Worm (Caenorhabditis elegans): ENCODE data around the gene K01A2.4.

The K01A2.4 gene

DNA sequence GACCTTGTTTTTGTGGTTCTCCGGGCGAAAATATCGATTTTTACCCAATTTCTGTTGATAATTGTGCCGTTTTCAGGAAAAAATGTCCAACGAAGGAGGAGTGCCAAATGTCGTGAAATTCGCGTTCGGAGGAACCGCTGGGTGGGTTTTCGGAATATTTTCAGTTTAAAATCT lies 20.8 kb upstream of the K01A2.4 start, which contains the start of gene misc-1:
TSS of gene misc-1 (plus strand) at position 75 of the 174 bp plus-strand sequence.
- no peak for TF ChIP-seq elt-3 (tag; optimal IDR thresholded peaks at IDR 0.05)
- no peak for TF ChIP-seq nhr-28 (tag; optimal IDR thresholded peaks at IDR 0.05)
- no peak for TF ChIP-seq ztf-11 (tag; optimal IDR thresholded peaks at IDR 0.05)
- TF ChIP-seq ces-1 (GFP tag; optimal IDR thresholded peaks at IDR 0.05): no peak
- no peak for TF ChIP-seq nhr-2 (tag; optimal IDR thresholded peaks at IDR 0.05)
- TF ChIP-seq lin-32 (GFP tag; optimal IDR thresholded peaks at IDR 0.05): no peak
- no peak for TF ChIP-seq ceh-39 (tag; optimal IDR thresholded peaks at IDR 0.05)
- no peak for TF ChIP-seq blmp-1 (tag; optimal IDR thresholded peaks at IDR 0.05)
- no peak for TF ChIP-seq unc-62 (GFP tag; optimal IDR thresholded peaks at IDR 0.05)
- TF ChIP-seq ham-2 (GFP tag; optimal IDR thresholded peaks at IDR 0.05): no peak

DNA sequence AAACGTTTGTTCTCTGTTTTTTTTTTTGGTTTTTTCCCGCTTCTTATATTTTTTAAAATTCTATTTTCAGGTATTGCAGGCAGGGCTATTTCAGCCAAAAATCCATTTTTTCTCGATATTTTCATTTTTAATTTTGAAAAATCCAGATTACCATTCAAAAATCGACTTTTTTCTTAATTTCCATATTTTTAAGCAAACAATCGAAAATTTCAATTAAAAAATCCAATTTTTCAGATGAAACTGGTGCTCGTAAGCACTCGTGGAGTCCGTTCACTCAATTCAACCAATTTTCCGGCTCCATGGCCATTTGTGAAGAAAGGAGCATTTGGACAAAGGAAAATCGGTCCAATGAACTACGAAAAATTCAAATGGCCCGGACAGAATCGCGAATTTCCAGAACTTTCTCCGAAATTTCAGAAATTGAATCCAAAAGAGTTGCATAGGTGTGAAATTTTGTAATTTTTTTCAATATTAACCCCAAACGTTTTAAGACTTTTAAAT lies 18.5 kb upstream of the K01A2.4 start, which contains the start of gene mrpl-41:
TSS of gene mrpl-41 (plus strand) at position 235 of the 501 bp plus-strand sequence.
- TF ChIP-seq blmp-1 (tag; optimal IDR thresholded peaks at IDR 0.05): no peak
- TF ChIP-seq zip-8 (tag; optimal IDR thresholded peaks at IDR 0.05): no peak

DNA sequence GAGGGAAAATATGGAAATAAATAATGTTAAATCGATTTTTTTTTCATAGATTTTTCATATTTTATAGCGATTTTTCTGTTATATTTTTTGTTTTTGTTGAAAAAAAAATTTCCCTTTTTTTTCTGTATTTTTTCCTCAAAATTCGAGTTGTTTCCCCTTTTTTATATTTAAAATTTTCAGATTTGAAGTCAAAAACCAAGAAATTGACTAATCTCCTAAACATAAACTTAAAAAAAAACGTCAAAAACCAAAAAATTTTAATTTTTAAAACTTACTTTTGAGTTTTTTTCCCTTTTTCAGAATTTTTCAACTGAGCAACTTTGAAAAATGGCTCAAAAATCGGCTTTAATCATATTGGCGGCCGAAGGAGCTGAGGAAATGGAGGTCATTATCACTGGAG lies 17.0 kb upstream of the K01A2.4 start, which contains the start of gene djr-1.1:
TSS of gene djr-1.1 (plus strand) at position 301 of the 400 bp plus-strand sequence.
- TF ChIP-seq M03D4.4 (tag; optimal IDR thresholded peaks at IDR 0.05) (no peak), snpc-4 (tag; optimal IDR thresholded peaks at IDR 0.05) (no peak), pha-4 (tag; optimal IDR thresholded peaks at IDR 0.05) (no peak), sptf-1 (tag; optimal IDR thresholded peaks at IDR 0.05) (no peak), mab-5 (tag; optimal IDR thresholded peaks at IDR 0.05) (no peak)

DNA sequence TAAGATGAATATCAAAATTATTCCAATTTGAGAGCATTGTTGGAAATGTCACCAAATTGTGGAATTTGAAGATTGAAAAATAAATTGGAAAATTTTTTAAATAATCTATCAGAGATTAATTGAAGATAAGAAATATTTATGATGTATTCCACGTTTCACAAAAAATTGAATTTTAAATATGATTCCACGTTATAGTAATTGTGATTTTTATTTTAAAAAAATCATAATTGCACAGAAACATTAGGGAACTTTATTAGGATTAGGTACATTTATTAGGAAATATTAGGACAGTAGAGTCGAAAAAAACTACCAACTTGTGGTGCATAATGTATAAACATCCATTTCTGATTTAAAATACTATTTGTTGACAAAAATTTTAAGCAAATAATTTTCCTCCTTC lies 12.6 kb upstream of the K01A2.4 start, which contains the start of gene B0432.11:
TSS of gene B0432.11 (minus strand) at position 101 of the 400 bp plus-strand sequence.
- TF ChIP-seq snpc-4 (tag; optimal IDR thresholded peaks at IDR 0.05) (no peak), zip-8 (tag; optimal IDR thresholded peaks at IDR 0.05) (no peak)

DNA sequence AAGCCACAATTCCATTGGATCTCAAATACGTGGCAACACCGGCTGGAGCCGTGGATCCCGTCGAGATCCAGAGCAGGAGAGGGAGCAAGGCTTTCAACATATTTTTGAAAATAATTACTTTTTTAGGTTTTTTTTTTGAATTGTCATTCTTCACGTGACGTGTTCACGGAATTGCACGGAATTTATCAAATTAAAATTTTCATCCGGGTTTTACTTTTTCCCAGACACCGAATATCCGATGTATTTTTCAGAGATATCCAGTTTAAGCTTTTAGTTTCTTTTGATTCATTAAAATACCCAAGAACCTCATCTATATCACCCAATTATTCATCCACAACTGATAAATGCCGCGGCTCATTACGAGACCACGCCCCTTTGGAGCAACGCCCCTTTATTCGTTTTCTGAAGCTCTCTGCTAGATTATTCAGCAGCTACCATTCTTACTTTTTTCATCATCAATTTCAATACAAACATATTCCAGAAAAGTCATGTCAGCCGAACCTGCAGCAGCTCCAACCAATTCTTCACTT lies 10.3 kb upstream of the K01A2.4 start, which contains the start of the genes clec-117 and B0432.1:
TSS of gene clec-117 (minus strand) at position 101 of the 530 bp plus-strand sequence.
TSS of gene B0432.1 (plus strand) at position 480 of the 530 bp plus-strand sequence.
- TF ChIP-seq mep-1 (tag; optimal IDR thresholded peaks at IDR 0.05) (no peak), zip-8 (tag; optimal IDR thresholded peaks at IDR 0.05) (no peak), sem-2 (GFP tag; optimal IDR thresholded peaks at IDR 0.05) (no peak), ces-1 (GFP tag; optimal IDR thresholded peaks at IDR 0.05) (no peak), drap-1 (GFP tag; optimal IDR thresholded peaks at IDR 0.05) (no peak)

DNA sequence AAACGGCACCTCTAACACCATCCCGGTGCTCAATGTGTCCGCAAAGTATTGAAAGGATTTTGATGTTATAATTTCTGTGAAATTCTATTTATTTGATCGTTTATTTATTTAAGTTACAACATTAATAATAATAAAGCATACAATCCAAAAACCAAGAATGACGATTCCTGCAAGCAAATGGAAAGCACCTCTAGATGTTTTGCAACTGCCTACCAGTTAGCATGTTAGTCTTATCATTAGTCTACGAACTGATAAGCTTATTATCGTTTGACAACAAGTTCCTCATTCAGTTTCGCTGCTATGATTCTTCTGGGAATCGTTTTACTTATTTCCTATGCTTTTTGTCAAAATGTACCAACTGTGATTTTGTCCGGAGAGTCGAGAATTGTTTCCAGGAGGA lies 7.6 kb upstream of the K01A2.4 start, which contains the start of gene K01A2.6:
TSS of gene K01A2.6 (plus strand) at position 301 of the 400 bp plus-strand sequence.
- no peak for TF ChIP-seq bed-3 (GFP tag; optimal IDR thresholded peaks at IDR 0.05)
- no peak for TF ChIP-seq blmp-1 (tag; optimal IDR thresholded peaks at IDR 0.05)
- TF ChIP-seq ceh-83 (GFP tag; optimal IDR thresholded peaks at IDR 0.05): no peak
- no peak for TF ChIP-seq lsy-2 (tag; optimal IDR thresholded peaks at IDR 0.05)
- TF ChIP-seq pha-4 (tag; optimal IDR thresholded peaks at IDR 0.05): no peak
- TF ChIP-seq mep-1 (tag; optimal IDR thresholded peaks at IDR 0.05): no peak
- TF ChIP-seq M03D4.4 (tag; optimal IDR thresholded peaks at IDR 0.05): no peak
- no peak for TF ChIP-seq ceh-39 (tag; optimal IDR thresholded peaks at IDR 0.05)
- no peak for TF ChIP-seq unc-62 (GFP tag; optimal IDR thresholded peaks at IDR 0.05)
- no peak for TF ChIP-seq nhr-237 (tag; optimal IDR thresholded peaks at IDR 0.05)
- no peak for TF ChIP-seq elt-3 (tag; optimal IDR thresholded peaks at IDR 0.05)
- TF ChIP-seq unc-39 (tag; optimal IDR thresholded peaks at IDR 0.05): no peak
- TF ChIP-seq ces-1 (GFP tag; optimal IDR thresholded peaks at IDR 0.05): no peak
- no peak for TF ChIP-seq lin-32 (GFP tag; optimal IDR thresholded peaks at IDR 0.05)
- TF ChIP-seq drap-1 (GFP tag; optimal IDR thresholded peaks at IDR 0.05): no peak
- no peak for TF ChIP-seq hlh-1 (tag; optimal IDR thresholded peaks at IDR 0.05)
- TF ChIP-seq zip-8 (tag; optimal IDR thresholded peaks at IDR 0.05): no peak
- TF ChIP-seq snpc-4 (tag; optimal IDR thresholded peaks at IDR 0.05): no peak

DNA sequence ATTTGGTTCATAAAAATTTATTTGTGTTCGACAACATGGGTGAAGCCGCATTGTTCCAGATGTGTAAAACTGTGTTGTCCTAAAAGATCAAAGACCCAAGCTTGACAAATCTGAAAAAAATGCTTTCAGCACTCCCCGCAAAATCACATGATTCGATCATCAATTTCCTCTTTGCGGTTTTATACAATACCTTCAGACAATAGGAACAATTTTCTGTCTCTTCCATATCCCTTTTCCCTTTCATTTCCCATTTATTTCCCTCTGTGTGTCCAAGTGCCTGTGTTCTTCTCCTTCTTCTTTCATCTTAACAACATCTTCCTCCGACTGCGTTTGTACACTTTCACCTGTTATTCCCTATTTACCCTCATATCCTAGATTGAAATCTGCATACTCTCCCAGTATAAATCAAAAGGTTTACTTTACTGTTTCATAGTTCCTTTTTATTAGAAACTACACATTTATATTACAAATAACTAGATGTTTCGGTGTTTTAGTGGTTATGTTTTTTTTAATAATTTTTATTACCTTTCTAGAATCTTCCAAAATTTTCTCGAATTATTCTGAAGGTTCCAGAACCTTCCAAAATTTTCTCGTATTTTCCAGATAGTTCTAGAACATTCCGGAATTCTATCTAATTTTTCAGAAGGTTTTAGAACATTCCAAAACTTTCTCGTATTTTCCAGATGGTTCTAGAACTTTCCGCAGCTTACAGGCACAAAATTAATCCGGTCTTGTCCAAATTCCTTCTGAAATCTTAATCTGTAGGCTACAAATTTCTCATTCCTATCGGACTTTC lies 6.1 kb upstream of the K01A2.4 start, which contains the start of gene K01A2.5:
TSS of gene K01A2.5 (plus strand) at position 297 of the 796 bp plus-strand sequence.
- peak; percentile 95 for TF ChIP-seq blmp-1 (tag; optimal IDR thresholded peaks at IDR 0.05)
- TF ChIP-seq cnd-1 (tag; optimal IDR thresholded peaks at IDR 0.05): no peak
- TF ChIP-seq unc-62 (GFP tag; optimal IDR thresholded peaks at IDR 0.05): peak; percentile 40
- TF ChIP-seq mls-2 (tag; optimal IDR thresholded peaks at IDR 0.05): no peak
- no peak for TF ChIP-seq mab-5 (tag; optimal IDR thresholded peaks at IDR 0.05)
